Worm (Caenorhabditis elegans): ENCODE data around the gene sup-37.
"Not testable (repeated sequence)": the region's sequence is repeated elsewhere in the genome, so short reads cannot be mapped to it uniquely, and the experiment has no call there.

- not testable (repeated sequence) for TF ChIP-seq tbx-37 (GFP tag; conservative IDR thresholded peaks at IDR 0.05); flt-1 (GFP tag; IDR thresholded peaks at IDR 0.05); hnd-1 (tag; optimal IDR thresholded peaks at IDR 0.05); ama-1 (optimal IDR thresholded peaks at IDR 0.05); B0310.2 (tag; optimal IDR thresholded peaks at IDR 0.05); aly-1 (tag; optimal IDR thresholded peaks at IDR 0.05); scrt-1 (GFP tag; IDR thresholded peaks at IDR 0.05); F13C5.2 (tag; optimal IDR thresholded peaks at IDR 0.05)
Observed at ce11 chrV:8819855-8820254, 33.5 kb downstream of the sup-37 start, which contains the start of gene rpm-1.

Measured in whole organism, early embryonic.